Worm (Caenorhabditis elegans) whole organism, L2 larva: ENCODE data around the gene oac-1.

Experiments
- ZK546.5 ChIP-seq: sonication (generic microtip); optimal IDR thresholded peaks from 2 replicates; lab custom pipeline; 2017; ENCODE audit warnings: missing biosample characterization, missing genetic modification characterization
- nhr-11 ChIP-seq: fragments of 150-350 bp; optimal IDR thresholded peaks from 2 replicates; lab custom pipeline; 2014; ENCODE audit warnings: missing biosample characterization, missing genetic modification characterization
- nhr-129 ChIP-seq: fragments of 150-350 bp; optimal IDR thresholded peaks from 2 replicates; lab custom pipeline; 2014; ENCODE audit warnings: missing biosample characterization, missing genetic modification characterization
- unc-39 ChIP-seq: fragments of 150-350 bp; optimal IDR thresholded peaks from 2 replicates; lab custom pipeline; 2014; ENCODE audit warnings: missing biosample characterization, missing genetic modification characterization

DNA sequence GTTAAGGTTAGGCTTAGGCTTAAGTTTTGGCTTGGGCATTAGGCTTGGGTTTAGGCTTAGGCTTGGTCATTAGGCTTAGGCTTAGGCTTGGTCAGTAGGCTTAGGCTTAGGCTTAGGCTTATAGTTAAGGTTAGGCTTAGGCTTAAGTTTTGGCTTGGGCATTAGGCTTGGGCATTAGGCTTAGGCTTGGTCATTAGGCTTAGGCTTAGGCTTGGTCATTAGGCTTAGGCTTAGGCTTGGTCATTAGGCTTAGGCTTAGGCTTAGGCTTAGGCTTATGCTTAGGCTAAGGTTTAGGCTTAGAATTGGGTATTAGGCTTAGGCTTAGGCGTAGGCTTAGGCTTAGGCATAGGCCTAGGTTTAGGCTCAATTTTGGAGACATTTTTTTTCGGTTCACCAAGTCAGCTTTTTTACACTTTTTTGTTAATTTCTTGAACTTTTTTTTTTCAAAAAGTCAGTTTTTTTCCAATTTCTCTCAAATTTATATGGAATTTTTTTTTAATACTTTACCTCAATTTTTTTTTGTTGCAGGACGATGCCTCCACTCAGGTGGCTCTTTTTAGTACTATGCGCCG, 53.1 kb downstream of the oac-1 start, which contains the start of gene Y43F8B.3:
- no peak for TF ChIP-seq ZK546.5
- no peak for TF ChIP-seq unc-39 (tag; lab: Kevin White, UChicago)
- no peak for TF ChIP-seq nhr-129 (tag; lab: Kevin White, UChicago)
- no peak for TF ChIP-seq nhr-11 (tag; lab: Kevin White, UChicago)
